Fruit fly (Drosophila melanogaster) S2 (cell line): Measurements from ENCODE around the gene fry.

Source experiments
- CG8478 ChIP-seq: fragments of >200 bp; optimal IDR thresholded peaks from 2 replicates; lab custom pipeline; 2018
- CTCF ChIP-seq, 2 experiments: fragments of >200 bp; optimal IDR thresholded peaks; 2 replicates each; lab custom pipeline; 2018

dm6 chr3L:9692892-9693551 is 14.1 kb upstream of the fry start:
- TF ChIP-seq CG8478 (no peak), CTCF (optimal IDR thresholded peaks at IDR 0.05; lab: Kevin White, UChicago) (no peak)
